Worm (Caenorhabditis elegans) whole organism, L2 larva: Measurements from ENCODE around the gene W01D2.1.

Source experiments
- C34F6.9 ChIP-seq: fragments of 150-350 bp; optimal IDR thresholded peaks from 2 replicates; lab custom pipeline; 2014; ENCODE audit warnings: missing biosample characterization, missing genetic modification characterization
- gmeb-1 ChIP-seq: fragments of 150-350 bp; optimal IDR thresholded peaks from 2 replicates; lab custom pipeline; 2014; ENCODE audit warnings: missing biosample characterization, missing genetic modification characterization
- lsy-2 ChIP-seq, 2 experiments: fragments of 150-350 bp in 1 of 2; sonication (generic microtip) in 1 of 2; optimal IDR thresholded peaks; 2 replicates each; lab custom pipeline; 2014 to 2017; ENCODE audit warnings: missing biosample characterization in 2 of 2, missing genetic modification characterization in 2 of 2
- mbf-1 ChIP-seq: sonication (generic microtip); optimal IDR thresholded peaks from 2 replicates; lab custom pipeline; 2017; ENCODE audit warnings: missing biosample characterization, missing genetic modification characterization
- nhr-25 ChIP-seq: fragments of 150-350 bp; sonication (generic microtip); optimal IDR thresholded peaks from 3 replicates; lab custom pipeline; 2014; ENCODE audit warnings: missing biosample characterization, missing genetic modification characterization
- sma-3 ChIP-seq: sonication (generic microtip); optimal IDR thresholded peaks from 2 replicates; lab custom pipeline; 2016; ENCODE audit warnings: missing genetic modification reagents, missing genetic modification characterization, missing compliant biosample characterization

Gene W01D2.1

ce11 chrII:14855229-14855628 is 39.9 kb downstream of the W01D2.1 start, which contains the start of gene R05H10.7:
TSS of gene R05H10.7 (plus strand) at chrII:14855529.
- TF ChIP-seq mbf-1 (tag; lab: Kevin White, UChicago) (no peak), lsy-2 (tag; optimal IDR thresholded peaks at IDR 0.05; lab: Kevin White, UChicago) (no peak)

DNA sequence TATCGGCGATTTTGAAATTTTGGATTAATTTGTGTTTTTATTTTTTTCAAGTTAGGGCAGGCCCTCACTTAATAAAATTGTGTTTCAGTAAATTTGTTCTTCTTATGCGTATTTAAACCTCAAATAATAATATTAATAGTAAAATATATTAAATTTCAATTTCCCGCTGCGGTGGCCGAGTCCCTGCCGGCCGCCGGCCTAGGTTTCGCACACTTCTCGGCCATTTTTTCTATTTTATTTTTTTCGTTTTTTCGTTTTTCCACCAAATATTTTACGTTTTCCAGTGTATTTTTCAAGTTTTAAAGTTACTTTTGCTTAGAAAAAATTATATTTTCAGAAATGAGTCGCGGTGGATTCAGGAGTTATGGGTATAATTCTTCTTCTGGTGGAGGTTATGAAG is 41.6 kb downstream of the W01D2.1 start, which contains the start of gene rbm-28:
Gene rbm-28, plus strand, starts transcription at position 338 of the 400 bp plus-strand sequence.
- TF ChIP-seq C34F6.9 (peak; percentile 31), lsy-2 (tag; optimal IDR thresholded peaks at IDR 0.05; lab: Kevin White, UChicago) (peak in 1 of 2 experiments; percentile 55), mbf-1 (tag; lab: Kevin White, UChicago) (no peak), sma-3 (GFP tag; lab: Kevin White, UChicago) (peak; percentile 19), gmeb-1 (peak; percentile 85), nhr-25 (tag; lab: Kevin White, UChicago) (no peak)
